Worm (Caenorhabditis elegans): ENCODE measurements around the gene unc-7.

unc-7 gene

ce11 chrX:15147640-15148039 lies at the start of gene unc-7:
Gene unc-7 (minus strand): TSS chrX:15147740.
- TF ChIP-seq ceh-82 (tag; optimal IDR thresholded peaks at IDR 0.05): no peak
- no peak for TF ChIP-seq lsy-2 (tag; optimal IDR thresholded peaks at IDR 0.05)
- TF ChIP-seq C34F6.9 (tag; optimal IDR thresholded peaks at IDR 0.05): no peak
- no peak for TF ChIP-seq alr-1 (tag; optimal IDR thresholded peaks at IDR 0.05)
- TF ChIP-seq unc-55 (GFP tag; optimal IDR thresholded peaks at IDR 0.05): no peak
- TF ChIP-seq nhr-129 (tag; optimal IDR thresholded peaks at IDR 0.05): no peak
- TF ChIP-seq peb-1 (tag; optimal IDR thresholded peaks at IDR 0.05): no peak
- TF ChIP-seq lin-13 (GFP tag; optimal IDR thresholded peaks at IDR 0.05): no peak
- no peak for TF ChIP-seq ama-1 (optimal IDR thresholded peaks at IDR 0.05)
- TF ChIP-seq gmeb-1 (tag; optimal IDR thresholded peaks at IDR 0.05): no peak
- no peak for TF ChIP-seq mab-5 (tag; optimal IDR thresholded peaks at IDR 0.05)
- no peak for TF ChIP-seq ztf-11 (tag; optimal IDR thresholded peaks at IDR 0.05)
- no peak for TF ChIP-seq sem-4 (tag; optimal IDR thresholded peaks at IDR 0.05)

- no peak for TF ChIP-seq mdl-1 (tag; optimal IDR thresholded peaks at IDR 0.05)
- TF ChIP-seq sma-9 (GFP tag; optimal IDR thresholded peaks at IDR 0.05): peak; percentile 22
- no peak for TF ChIP-seq sma-9 (tag; optimal IDR thresholded peaks at IDR 0.05)
- no peak for TF ChIP-seq R02D3.7 (tag; optimal IDR thresholded peaks at IDR 0.05)
- no peak for TF ChIP-seq nhr-77 (tag; optimal IDR thresholded peaks at IDR 0.05)
These were observed 46.7 kb upstream of the unc-7 start, which contains the start of gene phat-6 for ce11 chrX:15194283-15194682. Gene phat-6 (minus strand): TSS chrX:15194383.

- TF ChIP-seq unc-55 (GFP tag; optimal IDR thresholded peaks at IDR 0.05): peak; percentile 61
- TF ChIP-seq egl-27 (tag; optimal IDR thresholded peaks at IDR 0.05): no peak
- TF ChIP-seq Y55F3AM.14 (GFP tag; optimal IDR thresholded peaks at IDR 0.05): no peak
- TF ChIP-seq sma-9 (GFP tag; optimal IDR thresholded peaks at IDR 0.05): peak; percentile 8
- no peak for TF ChIP-seq sma-9 (tag; optimal IDR thresholded peaks at IDR 0.05)
- no peak for TF ChIP-seq unc-62 (GFP tag; optimal IDR thresholded peaks at IDR 0.05)
- TF ChIP-seq blmp-1 (tag; optimal IDR thresholded peaks at IDR 0.05; ENCODE audit: insufficient read depth): no peak
- no peak for TF ChIP-seq ama-1 (optimal IDR thresholded peaks at IDR 0.05)
- TF ChIP-seq nhr-77 (tag; optimal IDR thresholded peaks at IDR 0.05): no peak
- no peak for TF ChIP-seq ztf-1 (GFP tag; conservative IDR thresholded peaks at IDR 0.05)
- peak; percentile 14 for TF ChIP-seq crh-2 (tag; optimal IDR thresholded peaks at IDR 0.05)
- no peak for TF ChIP-seq sma-3 (GFP tag; optimal IDR thresholded peaks at IDR 0.05)
- no peak for TF ChIP-seq ceh-16 (tag; optimal IDR thresholded peaks at IDR 0.05)
- no peak for TF ChIP-seq ZK546.5 (tag; optimal IDR thresholded peaks at IDR 0.05)
- no peak for TF ChIP-seq peb-1 (tag; optimal IDR thresholded peaks at IDR 0.05)
- TF ChIP-seq F13H6.1 (tag; optimal IDR thresholded peaks at IDR 0.05): peak; percentile 11
- no peak for TF ChIP-seq nhr-12 (tag; optimal IDR thresholded peaks at IDR 0.05)
- no peak for TF ChIP-seq dmd-4 (tag; optimal IDR thresholded peaks at IDR 0.05)
- TF ChIP-seq nhr-21 (tag; optimal IDR thresholded peaks at IDR 0.05): no peak
- TF ChIP-seq lsy-2 (tag; optimal IDR thresholded peaks at IDR 0.05): no peak
These were observed 43.8 kb upstream of the unc-7 start for ce11 chrX:15191370-15191769.

- no peak for TF ChIP-seq lsy-2 (tag; optimal IDR thresholded peaks at IDR 0.05)
- no peak for TF ChIP-seq nhr-129 (tag; optimal IDR thresholded peaks at IDR 0.05)
- TF ChIP-seq nhr-23 (tag; optimal IDR thresholded peaks at IDR 0.05): no peak
- no peak for TF ChIP-seq nhr-77 (tag; optimal IDR thresholded peaks at IDR 0.05)
- TF ChIP-seq ztf-11 (tag; optimal IDR thresholded peaks at IDR 0.05): no peak
- no peak for TF ChIP-seq nhr-12 (tag; optimal IDR thresholded peaks at IDR 0.05)
- no peak for TF ChIP-seq ama-1 (optimal IDR thresholded peaks at IDR 0.05)
- no peak for TF ChIP-seq unc-39 (tag; optimal IDR thresholded peaks at IDR 0.05)
- TF ChIP-seq zag-1 (tag; optimal IDR thresholded peaks at IDR 0.05): no peak
- TF ChIP-seq elt-1 (tag; optimal IDR thresholded peaks at IDR 0.05): no peak
- TF ChIP-seq ceh-16 (tag; optimal IDR thresholded peaks at IDR 0.05): no peak
- no peak for TF ChIP-seq sma-3 (GFP tag; optimal IDR thresholded peaks at IDR 0.05)
- TF ChIP-seq crh-2 (tag; optimal IDR thresholded peaks at IDR 0.05): no peak
- no peak for TF ChIP-seq lin-13 (GFP tag; optimal IDR thresholded peaks at IDR 0.05)
- TF ChIP-seq nhr-25 (tag; optimal IDR thresholded peaks at IDR 0.05): no peak
- TF ChIP-seq alr-1 (tag; optimal IDR thresholded peaks at IDR 0.05): no peak
- no peak for TF ChIP-seq unc-62 (GFP tag; optimal IDR thresholded peaks at IDR 0.05)
These were observed 42.3 kb upstream of the unc-7 start, which contains the start of gene T10B10.4 for ce11 chrX:15189823-15190222. Gene T10B10.4 (plus strand): TSS chrX:15190123.
